Worm (Caenorhabditis elegans) whole organism, young adult: ENCODE measurements around the gene rpn-5.

Experiments used
- B0019.2 ChIP-seq: fragments of 200-800 bp; sonication (Bioruptor generic); conservative IDR thresholded peaks from 2 replicates; pipeline ENCODE4 v1.3.6; 2022; ENCODE audit warnings: missing genetic modification reagents, missing genetic modification characterization, missing compliant biosample characterization
- B0336.3 ChIP-seq: fragments of 200-800 bp; sonication (Bioruptor generic); IDR thresholded peaks from 2 replicates; pipeline ENCODE4 v1.3.6; 2022; ENCODE audit warnings: missing genetic modification characterization, missing compliant biosample characterization
- C06A6.2 ChIP-seq: fragments of 200-800 bp; sonication (Bioruptor generic); conservative IDR thresholded peaks from 2 replicates; pipeline ENCODE4 v1.3.6; 2022; ENCODE audit warnings: missing genetic modification characterization, missing compliant biosample characterization
- C17E4.6 ChIP-seq: fragments of 200-800 bp; sonication (Bioruptor generic); IDR thresholded peaks from 2 replicates; pipeline ENCODE4 v1.3.6; 2022; ENCODE audit warnings: missing genetic modification reagents, missing genetic modification characterization, missing compliant biosample characterization
- D2030.7 ChIP-seq: fragments of 200-800 bp; sonication (Bioruptor generic); IDR thresholded peaks from 2 replicates; pipeline ENCODE4 v1.3.6; 2022; ENCODE audit warnings: missing genetic modification reagents, missing genetic modification characterization, missing compliant biosample characterization
- F10E7.11 ChIP-seq: sonication (generic microtip); optimal IDR thresholded peaks from 2 replicates; lab custom pipeline; 2017; ENCODE audit warnings: mild to moderate bottlenecking, missing genetic modification characterization, moderate library complexity, missing compliant biosample characterization
- F23B12.7 ChIP-seq: sonication (generic microtip); optimal IDR thresholded peaks from 2 replicates; lab custom pipeline; 2017; ENCODE audit warnings: missing genetic modification characterization, mild to moderate bottlenecking, missing compliant biosample characterization, antibody characterized with exemption, moderate library complexity; ENCODE audit not compliant: insufficient read depth
- F33H1.4 ChIP-seq: fragments of 200-800 bp; sonication (Bioruptor generic); IDR thresholded peaks from 2 replicates; pipeline ENCODE4 v1.3.6; 2022; ENCODE audit warnings: missing genetic modification reagents, missing genetic modification characterization, missing compliant biosample characterization
- K11D2.4 ChIP-seq: fragments of 200-800 bp; sonication (Bioruptor generic); IDR thresholded peaks from 2 replicates; pipeline ENCODE4 v1.3.6; 2022; ENCODE audit warnings: missing genetic modification reagents, missing genetic modification characterization, missing compliant biosample characterization
- Y53G8AR.9 ChIP-seq: fragments of 200-800 bp; sonication (Bioruptor generic); conservative IDR thresholded peaks from 2 replicates; pipeline ENCODE4 v1.3.6; 2022; ENCODE audit warnings: missing genetic modification reagents, missing genetic modification characterization, missing compliant biosample characterization
- Y95B8A.8 ChIP-seq: fragments of 200-800 bp; sonication (Bioruptor generic); IDR thresholded peaks from 2 replicates; pipeline ENCODE4 v1.3.6; 2022; ENCODE audit warnings: missing genetic modification reagents, missing genetic modification characterization, missing compliant biosample characterization
- aptf-3 ChIP-seq: fragments of 200-800 bp; sonication (Bioruptor generic); IDR thresholded peaks from 2 replicates; pipeline ENCODE4 v1.3.6; 2022; ENCODE audit warnings: missing genetic modification characterization, missing compliant biosample characterization
- atf-7 ChIP-seq: sonication (generic microtip); optimal IDR thresholded peaks from 2 replicates; lab custom pipeline; 2017; ENCODE audit warnings: mild to moderate bottlenecking, missing genetic modification characterization, missing compliant biosample characterization
- athp-1 ChIP-seq: sonication (generic microtip); optimal IDR thresholded peaks from 2 replicates; lab custom pipeline; 2017; ENCODE audit warnings: mild to moderate bottlenecking, missing genetic modification characterization, missing compliant biosample characterization
- attf-6 ChIP-seq: fragments of 200-800 bp; sonication (Bioruptor generic); IDR thresholded peaks from 2 replicates; pipeline ENCODE4 v1.3.6; 2022; ENCODE audit warnings: missing genetic modification reagents, missing genetic modification characterization, missing compliant biosample characterization
- bed-2 ChIP-seq: fragments of 200-800 bp; sonication (Bioruptor generic); IDR thresholded peaks from 2 replicates; pipeline ENCODE4 v1.3.6; 2022; ENCODE audit warnings: missing genetic modification reagents, missing genetic modification characterization, missing compliant biosample characterization
- ceh-100 ChIP-seq: fragments of 200-800 bp; sonication (Bioruptor generic); IDR thresholded peaks from 2 replicates; pipeline ENCODE4 v1.3.6; 2022; ENCODE audit warnings: missing genetic modification reagents, missing genetic modification characterization, missing compliant biosample characterization
- ceh-27 ChIP-seq: fragments of 200-800 bp; sonication (Bioruptor generic); optimal IDR thresholded peaks from 2 replicates; lab custom pipeline; 2018; ENCODE audit warnings: mild to moderate bottlenecking, missing genetic modification characterization, moderate library complexity, missing compliant biosample characterization
- die-1 ChIP-seq: sonication (generic microtip); optimal IDR thresholded peaks from 2 replicates; lab custom pipeline; 2016; ENCODE audit warnings: missing genotype, mild to moderate bottlenecking, missing genetic modification characterization, missing compliant biosample characterization
- egl-44 ChIP-seq: fragments of 200-800 bp; sonication (Bioruptor generic); IDR thresholded peaks from 2 replicates; pipeline ENCODE4 v1.3.6; 2022; ENCODE audit warnings: missing genetic modification reagents, missing genetic modification characterization, missing compliant biosample characterization
- ekl-4 ChIP-seq: fragments of 200-800 bp; sonication (Bioruptor generic); IDR thresholded peaks from 2 replicates; pipeline ENCODE4 v1.3.6; 2022; ENCODE audit warnings: missing genetic modification reagents, missing genetic modification characterization, missing compliant biosample characterization
- him-1 ChIP-seq: sonication (generic microtip); optimal IDR thresholded peaks from 2 replicates; lab custom pipeline; 2016; ENCODE audit warnings: missing genotype, missing genetic modification reagents, missing genetic modification characterization, missing compliant biosample characterization
- hlh-26 ChIP-seq: fragments of 200-800 bp; sonication (Bioruptor generic); conservative IDR thresholded peaks from 2 replicates; pipeline ENCODE4 v1.3.6; 2022; ENCODE audit warnings: missing genetic modification reagents, missing genetic modification characterization, missing compliant biosample characterization
- hmg-1.2 ChIP-seq: fragments of 200-800 bp; sonication (Bioruptor generic); IDR thresholded peaks from 2 replicates; pipeline ENCODE4 v1.3.6; 2022; ENCODE audit warnings: missing genetic modification reagents, missing genetic modification characterization, missing compliant biosample characterization
- hrde-1 ChIP-seq: sonication (generic microtip); optimal IDR thresholded peaks from 2 replicates; lab custom pipeline; 2016; ENCODE audit warnings: missing genetic modification characterization, mild to moderate bottlenecking, missing compliant biosample characterization, moderate library complexity, missing genotype, missing genetic modification reagents, borderline replicate concordance
- hsf-1 ChIP-seq: fragments of 200-800 bp; sonication (Bioruptor generic); IDR thresholded peaks from 2 replicates; pipeline ENCODE4 v1.3.6; 2022; ENCODE audit warnings: missing genetic modification reagents, missing genetic modification characterization, missing compliant biosample characterization
- lag-1 ChIP-seq: fragments of 200-800 bp; sonication (Bioruptor generic); IDR thresholded peaks from 2 replicates; pipeline ENCODE4 v1.3.6; 2022; ENCODE audit warnings: missing genetic modification reagents, missing genetic modification characterization, missing compliant biosample characterization
- let-607 ChIP-seq, 2 experiments: fragments of 200-800 bp in 1 of 2; sonication (Bioruptor generic) in 1 of 2; sonication (generic microtip) in 1 of 2; optimal IDR thresholded peaks; 2 replicates each; lab custom pipeline; 2016 to 2018; ENCODE audit warnings: mild to moderate bottlenecking in 2 of 2, missing compliant biosample characterization in 2 of 2, missing genetic modification characterization in 2 of 2, moderate library complexity in 2 of 2, missing genotype in 1 of 2
- lin-26 ChIP-seq: fragments of 200-800 bp; sonication (Bioruptor generic); IDR thresholded peaks from 2 replicates; pipeline ENCODE4 v1.3.6; 2022; ENCODE audit warnings: missing genetic modification reagents, missing genetic modification characterization, missing compliant biosample characterization
- lin-35 ChIP-seq, 3 experiments: fragments of 150-350 bp in 2 of 3; sonication (generic microtip) in 1 of 3; optimal IDR thresholded peaks; 2 replicates each; lab custom pipeline; 2014 to 2018; ENCODE audit warnings: missing biosample characterization in 3 of 3, missing genetic modification characterization in 3 of 3, missing genetic modification reagents in 3 of 3
- lin-54 ChIP-seq: fragments of 200-800 bp; sonication (Bioruptor generic); optimal IDR thresholded peaks from 2 replicates; lab custom pipeline; 2018; ENCODE audit warnings: mild to moderate bottlenecking, missing genetic modification characterization, missing compliant biosample characterization
- lsy-27 ChIP-seq: sonication (generic microtip); optimal IDR thresholded peaks from 2 replicates; lab custom pipeline; 2017; ENCODE audit warnings: missing genetic modification characterization, mild to moderate bottlenecking, missing compliant biosample characterization, antibody characterized with exemption, missing genotype, borderline replicate concordance; ENCODE audit not compliant: insufficient read depth
- madf-3 ChIP-seq: fragments of 200-800 bp; sonication (Bioruptor generic); IDR thresholded peaks from 2 replicates; pipeline ENCODE4 v1.3.6; 2022; ENCODE audit warnings: missing genetic modification reagents, missing genetic modification characterization, missing compliant biosample characterization
- madf-8 ChIP-seq: fragments of 200-800 bp; sonication (Bioruptor generic); conservative IDR thresholded peaks from 2 replicates; pipeline ENCODE4 v1.3.6; 2022; ENCODE audit warnings: missing genetic modification reagents, missing genetic modification characterization, missing compliant biosample characterization
- mes-4 ChIP-seq: sonication (generic microtip); optimal IDR thresholded peaks from 2 replicates; lab custom pipeline; 2016; ENCODE audit warnings: missing genotype, missing genetic modification characterization, missing compliant biosample characterization
- nhr-179 ChIP-seq: sonication (generic microtip); optimal IDR thresholded peaks from 2 replicates; lab custom pipeline; 2016; ENCODE audit warnings: mild to moderate bottlenecking, missing genetic modification characterization, missing compliant biosample characterization
- nhr-80 ChIP-seq: sonication (generic microtip); optimal IDR thresholded peaks from 2 replicates; lab custom pipeline; 2016; ENCODE audit warnings: missing genetic modification characterization, missing compliant biosample characterization
- pha-4 ChIP-seq: fragments of 150-350 bp; sonication (generic microtip); optimal IDR thresholded peaks from 2 replicates; lab custom pipeline; 2014; ENCODE audit warnings: missing biosample characterization, missing genetic modification reagents, missing genetic modification characterization
- rpc-1 ChIP-seq, 2 experiments: fragments of 150-350 bp in 1 of 2; sonication (generic microtip) in 1 of 2; optimal IDR thresholded peaks; 2 replicates each; lab custom pipeline; 2014 to 2018; ENCODE audit warnings: missing biosample characterization in 1 of 2, missing genetic modification characterization in 1 of 2, missing genetic modification reagents in 1 of 2, missing genotype in 1 of 2
- snpc-1.3 ChIP-seq: sonication (generic microtip); optimal IDR thresholded peaks from 2 replicates; lab custom pipeline; 2017; ENCODE audit warnings: missing genetic modification characterization, mild to moderate bottlenecking, missing compliant biosample characterization, antibody characterized with exemption, moderate library complexity, missing genotype, missing genetic modification reagents; ENCODE audit not compliant: insufficient read depth
- snpc-3.4 ChIP-seq: sonication (generic microtip); optimal IDR thresholded peaks from 2 replicates; lab custom pipeline; 2017; ENCODE audit warnings: missing genetic modification characterization, mild to moderate bottlenecking, missing compliant biosample characterization, antibody characterized with exemption, moderate library complexity, missing genotype, missing genetic modification reagents
- zfh-2 ChIP-seq: fragments of 200-800 bp; sonication (Bioruptor generic); conservative IDR thresholded peaks from 2 replicates; pipeline ENCODE4 v1.3.6; 2022; ENCODE audit warnings: missing genetic modification reagents, missing genetic modification characterization, missing compliant biosample characterization
- ztf-22 ChIP-seq: fragments of 200-800 bp; sonication (Bioruptor generic); optimal IDR thresholded peaks from 2 replicates; lab custom pipeline; 2018; ENCODE audit warnings: mild to moderate bottlenecking, missing genetic modification characterization, moderate library complexity, missing compliant biosample characterization
- ztf-25 ChIP-seq: fragments of 200-800 bp; sonication (Bioruptor generic); IDR thresholded peaks from 2 replicates; pipeline ENCODE4 v1.3.6; 2022; ENCODE audit warnings: missing genetic modification reagents, missing genetic modification characterization, missing compliant biosample characterization
- ztf-3 ChIP-seq: fragments of 200-800 bp; sonication (Bioruptor generic); optimal IDR thresholded peaks from 2 replicates; lab custom pipeline; 2018; ENCODE audit warnings: mild to moderate bottlenecking, missing genetic modification characterization, missing compliant biosample characterization

The rpn-5 gene

DNA sequence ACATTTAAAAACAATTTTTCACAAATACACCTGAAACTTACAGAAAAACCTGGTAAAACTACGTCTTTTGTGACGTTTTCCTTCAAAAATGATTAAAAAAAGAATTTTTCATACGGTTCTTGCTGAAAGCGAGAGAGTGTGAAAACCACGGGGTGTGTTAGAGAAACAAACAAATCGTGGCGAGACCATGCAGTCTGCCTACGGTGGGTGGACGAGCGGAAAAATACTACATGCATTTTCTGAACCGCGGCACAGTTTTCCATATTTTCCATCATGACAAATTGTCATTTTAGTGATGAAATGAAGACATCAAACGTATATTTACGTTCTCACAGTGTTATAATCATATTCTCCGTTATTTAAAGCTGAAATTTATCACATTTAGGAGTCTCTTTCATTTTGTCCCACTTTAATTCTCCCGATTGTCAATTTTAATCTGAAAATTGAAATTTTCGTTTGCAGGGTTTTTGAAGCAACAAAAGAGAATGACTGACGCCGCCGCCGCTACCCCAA lies 8.2 kb upstream of the rpn-5 start, which contains the start of the genes F10G7.9 and tsn-1 (continued):
- TF ChIP-seq ceh-27 (no peak), F10E7.11 (tag; lab: Kevin White, UChicago) (no peak)

DNA sequence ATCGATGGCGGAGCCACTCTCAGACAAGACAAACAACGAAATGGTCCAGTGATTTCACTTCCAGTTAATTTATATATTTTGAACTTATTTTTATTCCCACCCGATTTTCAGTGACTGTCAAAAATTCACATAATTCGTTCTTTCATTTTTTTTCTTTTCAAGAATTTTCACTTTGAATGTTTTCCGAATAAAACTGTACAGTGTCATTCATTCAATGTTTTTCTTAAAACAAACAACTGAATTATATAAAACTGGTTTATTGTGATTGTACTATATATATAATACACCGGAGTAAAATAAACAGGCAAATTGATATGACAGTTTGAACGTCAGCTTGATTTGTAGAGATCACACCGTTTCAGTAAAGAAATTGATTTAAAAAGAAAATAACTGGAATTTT lies 4.8 kb upstream of the rpn-5 start:
- TF ChIP-seq aptf-3: no peak
- TF ChIP-seq nhr-179: no peak
- peak; percentile 70; the same call in 1 of the 2 replicates for TF ChIP-seq B0336.3 (GFP tag; lab: Robert Waterston, UW)
- TF ChIP-seq C06A6.2 (GFP tag; lab: Robert Waterston, UW): no peak
- no peak for TF ChIP-seq egl-44 (GFP tag; lab: Robert Waterston, UW)
- TF ChIP-seq attf-6 (GFP tag; lab: Robert Waterston, UW): peak; percentile 76
- peak; percentile 83 for TF ChIP-seq Y53G8AR.9 (GFP tag; lab: Robert Waterston, UW)
- TF ChIP-seq ekl-4: peak; percentile 74
- TF ChIP-seq hlh-26 (GFP tag; lab: Robert Waterston, UW): no peak
- no peak for TF ChIP-seq B0019.2 (GFP tag; lab: Robert Waterston, UW)
- no peak for TF ChIP-seq let-607 (tag; optimal IDR thresholded peaks at IDR 0.05; lab: Kevin White, UChicago)
- peak; percentile 2 for TF ChIP-seq athp-1 (tag; lab: Kevin White, UChicago)
- no peak for TF ChIP-seq pha-4 (tag; lab: Kevin White, UChicago)
- TF ChIP-seq Y95B8A.8: no peak; the same call in none of the 2 replicates
- peak; percentile 45 for TF ChIP-seq hmg-1.2
- peak; percentile 51; the same call in 1 of the 2 replicates for TF ChIP-seq C17E4.6 (GFP tag; lab: Robert Waterston, UW)
- TF ChIP-seq lag-1: no peak
- peak; percentile 76 for TF ChIP-seq madf-3 (GFP tag; lab: Robert Waterston, UW)
- TF ChIP-seq snpc-3.4 (tag; lab: Kevin White, UChicago): peak; percentile 48
- TF ChIP-seq zfh-2 (GFP tag; lab: Robert Waterston, UW): no peak
- no peak for TF ChIP-seq ceh-27
- TF ChIP-seq mes-4 (tag; lab: Kevin White, UChicago): peak; percentile 28
- peak in 1 of 3 experiments; percentile 36 for TF ChIP-seq lin-35 (GFP tag; optimal IDR thresholded peaks at IDR 0.05; lab: Kevin White, UChicago)
- no peak for TF ChIP-seq ztf-25 (GFP tag; lab: Robert Waterston, UW)
- TF ChIP-seq bed-2: no peak
- peak; percentile 10 for TF ChIP-seq die-1
- TF ChIP-seq ztf-22: no peak
- TF ChIP-seq rpc-1 (optimal IDR thresholded peaks at IDR 0.05; lab: Kevin White, UChicago): no peak
- no peak for TF ChIP-seq rpc-1 (tag; optimal IDR thresholded peaks at IDR 0.05; lab: Kevin White, UChicago)
- TF ChIP-seq D2030.7 (GFP tag; lab: Robert Waterston, UW): peak; percentile 57
- no peak for TF ChIP-seq lsy-27 (tag; lab: Kevin White, UChicago)
- TF ChIP-seq nhr-80 (tag; lab: Kevin White, UChicago): no peak
- TF ChIP-seq atf-7 (tag; lab: Kevin White, UChicago): peak; percentile 11
- TF ChIP-seq K11D2.4: no peak
- TF ChIP-seq F33H1.4: peak; percentile 36; the same call in 1 of the 2 replicates
- TF ChIP-seq hrde-1 (tag; lab: Kevin White, UChicago): peak; percentile 92
- TF ChIP-seq lin-54 (GFP tag; lab: Kevin White, UChicago): peak; percentile 58
- peak; percentile 19 for TF ChIP-seq F23B12.7
- TF ChIP-seq madf-8 (GFP tag; lab: Robert Waterston, UW): peak; percentile 66
- no peak; the same call in 1 of the 2 replicates for TF ChIP-seq ceh-100
- TF ChIP-seq snpc-1.3 (tag; lab: Kevin White, UChicago): peak; percentile 46
- no peak for TF ChIP-seq ztf-3 (GFP tag; lab: Kevin White, UChicago)
- TF ChIP-seq lin-26: peak; percentile 78
- peak; percentile 16 for TF ChIP-seq him-1 (tag; lab: Kevin White, UChicago)
- peak; percentile 80 for TF ChIP-seq hsf-1 (GFP tag; lab: Robert Waterston, UW)
